Worm (Caenorhabditis elegans): ENCODE results near the gene pptr-1.

ce11 chrV:16374676-16375075 lies 17.4 kb downstream of the pptr-1 start, which contains the start of gene srv-34:
- TF ChIP-seq pes-1 (GFP tag; IDR thresholded peaks at IDR 0.05) (no peak), ama-1 (optimal IDR thresholded peaks at IDR 0.05) (no peak), flt-1 (GFP tag; IDR thresholded peaks at IDR 0.05) (no peak), tbx-11 (GFP tag; IDR thresholded peaks at IDR 0.05) (no peak), tra-4 (tag; optimal IDR thresholded peaks at IDR 0.05) (no peak)
